Fruit fly (Drosophila melanogaster): ENCODE measurements around the gene wake.

dm6 chr3R:22631156-22631555, 8.5 kb upstream of the wake start:
- no peak for TF ChIP-seq unc-4 (GFP tag; IDR thresholded peaks at IDR 0.05; ENCODE audit: partially characterized antibody)
- TF ChIP-seq CG10366 (GFP tag; IDR thresholded peaks at IDR 0.05), result no peak
- TF ChIP-seq ash1 (GFP tag; optimal IDR thresholded peaks at IDR 0.05), result no peak
- peak; percentile 5 for TF ChIP-seq CG8924 (tag; optimal IDR thresholded peaks at IDR 0.05)
- TF ChIP-seq pho (GFP tag; optimal IDR thresholded peaks at IDR 0.05), result no peak
- TF ChIP-seq Mad (GFP tag; optimal IDR thresholded peaks at IDR 0.05), result no peak
- TF ChIP-seq CG4360 (GFP tag; IDR thresholded peaks at IDR 0.05), result no peak
- peak; percentile 37 for TF ChIP-seq CG10543 (GFP tag; optimal IDR thresholded peaks at IDR 0.05)
